Worm (Caenorhabditis elegans) whole organism, L3 larva: ENCODE results near the gene F49F1.4.

Source experiments
- ceh-82 ChIP-seq: fragments of 150-350 bp; optimal IDR thresholded peaks from 2 replicates; lab custom pipeline; 2014; ENCODE audit warnings: missing biosample characterization, missing genetic modification characterization
- elt-1 ChIP-seq: fragments of 150-350 bp; optimal IDR thresholded peaks from 2 replicates; lab custom pipeline; 2014; ENCODE audit warnings: missing biosample characterization, missing genetic modification characterization
- fos-1 ChIP-seq: fragments of 150-350 bp; optimal IDR thresholded peaks from 2 replicates; lab custom pipeline; 2014; ENCODE audit warnings: missing biosample characterization, missing genetic modification characterization
- lin-15B ChIP-seq: fragments of 150-350 bp; optimal IDR thresholded peaks from 2 replicates; lab custom pipeline; 2014; ENCODE audit warnings: missing biosample characterization, missing genetic modification characterization
- nhr-12 ChIP-seq: fragments of 150-350 bp; optimal IDR thresholded peaks from 2 replicates; lab custom pipeline; 2014; ENCODE audit warnings: missing biosample characterization, missing genetic modification characterization
- nhr-237 ChIP-seq: fragments of 150-350 bp; optimal IDR thresholded peaks from 2 replicates; lab custom pipeline; 2014; ENCODE audit warnings: missing biosample characterization, missing genetic modification characterization
- pha-4 ChIP-seq: fragments of 150-350 bp; optimal IDR thresholded peaks from 2 replicates; lab custom pipeline; 2014; ENCODE audit warnings: missing biosample characterization, missing genetic modification reagents, missing genetic modification characterization
- sea-2 ChIP-seq: fragments of 150-350 bp; sonication (generic microtip); optimal IDR thresholded peaks from 4 replicates; lab custom pipeline; 2014; ENCODE audit warnings: missing biosample characterization, missing genetic modification reagents, missing genetic modification characterization
- ztf-11 ChIP-seq: fragments of 150-350 bp; optimal IDR thresholded peaks from 2 replicates; lab custom pipeline; 2014; ENCODE audit warnings: missing biosample characterization, missing genetic modification characterization

DNA sequence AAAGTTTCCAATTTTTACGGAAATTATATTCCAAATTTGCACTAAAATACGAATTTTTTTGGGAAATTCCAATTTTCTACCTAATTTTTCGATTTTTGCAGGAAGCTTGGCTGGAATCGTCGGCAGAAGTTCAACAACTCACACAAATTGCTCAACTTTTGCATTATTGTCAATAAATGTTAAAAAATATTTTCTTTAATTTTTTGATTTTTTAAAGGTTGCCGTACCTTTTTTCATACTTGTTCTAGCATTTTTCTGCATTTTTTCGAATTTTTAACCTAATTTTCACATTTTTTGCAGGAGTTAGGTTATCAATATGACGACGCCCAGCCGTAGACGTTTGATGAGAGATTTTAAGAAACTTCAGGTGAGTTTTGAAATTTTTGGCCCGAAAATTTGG, 12.8 kb downstream of the F49F1.4 start, which contains the start of gene ubc-1:
- TF ChIP-seq lin-15B (no peak), pha-4 (tag; lab: Kevin White, UChicago) (no peak), fos-1 (tag; lab: Kevin White, UChicago) (no peak), elt-1 (tag; lab: Kevin White, UChicago) (no peak), ceh-82 (tag; lab: Kevin White, UChicago) (no peak), nhr-237 (tag; lab: Kevin White, UChicago) (no peak), sea-2 (GFP tag; lab: Kevin White, UChicago) (no peak), nhr-12 (tag; lab: Kevin White, UChicago) (no peak), ztf-11 (no peak)
